Worm (Caenorhabditis elegans): ENCODE results near the gene fum-1.

Gene fum-1

DNA sequence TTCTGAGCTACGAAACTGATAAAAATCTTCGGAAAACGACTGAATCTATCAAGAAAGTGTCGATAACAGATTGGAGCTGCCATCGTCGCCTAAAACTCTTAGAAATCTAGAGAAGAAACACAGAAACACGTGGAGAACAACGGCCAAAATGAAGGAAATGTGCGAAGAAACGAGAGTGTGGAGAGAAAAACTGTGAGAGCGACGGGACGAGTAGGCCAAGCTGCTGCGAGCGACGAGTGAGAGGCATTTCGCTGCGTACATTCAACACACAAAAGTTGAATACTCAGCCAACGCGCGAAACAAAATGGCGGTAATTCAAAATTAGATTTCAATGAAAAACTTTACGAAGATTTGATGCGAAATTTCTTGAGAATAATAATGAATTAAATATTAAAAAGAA, 32.9 kb downstream of the fum-1 start (continued):
- TF ChIP-seq somi-1 (GFP tag; optimal IDR thresholded peaks at IDR 0.05) = peak; percentile 28
- TF ChIP-seq F23B12.7 (tag; optimal IDR thresholded peaks at IDR 0.05; ENCODE audit: insufficient read depth) = peak; percentile 77
- peak; percentile 93 for TF ChIP-seq attf-5 (GFP tag; optimal IDR thresholded peaks at IDR 0.05)
- peak; percentile 84 for TF ChIP-seq dox-1 (GFP tag; IDR thresholded peaks at IDR 0.05)
- peak; percentile 70 for TF ChIP-seq pbrm-1 (GFP tag; IDR thresholded peaks at IDR 0.05)
- TF ChIP-seq snpc-4 (GFP tag; optimal IDR thresholded peaks at IDR 0.05) = peak; percentile 14
- TF ChIP-seq snpc-4 (tag; optimal IDR thresholded peaks at IDR 0.05) = peak; percentile 45 to 73 (median 62)
- peak; percentile 66; the same call in 1 of the 2 replicates for TF ChIP-seq Y53G8AR.9 (GFP tag; conservative IDR thresholded peaks at IDR 0.05)
- TF ChIP-seq unc-130 (GFP tag; optimal IDR thresholded peaks at IDR 0.05) = peak; percentile 30
- peak; percentile 74 for TF ChIP-seq lin-40 (tag; optimal IDR thresholded peaks at IDR 0.05)
- peak; percentile 30 for TF ChIP-seq die-1 (tag; optimal IDR thresholded peaks at IDR 0.05)
- TF ChIP-seq mcd-1 (GFP tag; IDR thresholded peaks at IDR 0.05) = peak; percentile 75
- TF ChIP-seq atf-7 (tag; optimal IDR thresholded peaks at IDR 0.05) = peak; percentile 51
- no peak for TF ChIP-seq egrh-3 (GFP tag; IDR thresholded peaks at IDR 0.05)
- no peak for TF ChIP-seq Y56A3A.18 (GFP tag; IDR thresholded peaks at IDR 0.05)
- peak; percentile 64; the same call in 1 of the 2 replicates for TF ChIP-seq let-526 (GFP tag; IDR thresholded peaks at IDR 0.05)
- TF ChIP-seq K12H6.12 (tag; optimal IDR thresholded peaks at IDR 0.05) = peak; percentile 79
- TF ChIP-seq snpc-3.4 (tag; optimal IDR thresholded peaks at IDR 0.05) = peak; percentile 9
- TF ChIP-seq lsl-1 (GFP tag; optimal IDR thresholded peaks at IDR 0.05) = peak; percentile 3
- peak; percentile 28 for TF ChIP-seq F22D6.2 (tag; optimal IDR thresholded peaks at IDR 0.05)
- TF ChIP-seq D2030.7 (GFP tag; IDR thresholded peaks at IDR 0.05) = peak; percentile 57; the same call in 1 of the 2 replicates
- peak; percentile 41 for TF ChIP-seq tlf-1 (GFP tag; optimal IDR thresholded peaks at IDR 0.05)
- TF ChIP-seq akir-1 (GFP tag; optimal IDR thresholded peaks at IDR 0.05) = peak; percentile 12
- TF ChIP-seq zfh-2 (GFP tag; conservative IDR thresholded peaks at IDR 0.05) = peak; percentile 87
- TF ChIP-seq tbp1 (GFP tag; optimal IDR thresholded peaks at IDR 0.05) = peak; percentile 56
- peak; percentile 61; the same call in 1 of the 2 replicates for TF ChIP-seq B0336.3 (GFP tag; IDR thresholded peaks at IDR 0.05)
- TF ChIP-seq madf-3 (GFP tag; IDR thresholded peaks at IDR 0.05) = peak; percentile 72; the same call in 1 of the 2 replicates
- TF ChIP-seq B0035.1 (tag; optimal IDR thresholded peaks at IDR 0.05) = no peak
- TF ChIP-seq K11D2.4 (GFP tag; IDR thresholded peaks at IDR 0.05) = peak; percentile 77
- TF ChIP-seq nhr-80 (tag; optimal IDR thresholded peaks at IDR 0.05) = peak; percentile 99
- TF ChIP-seq lin-54 (GFP tag; optimal IDR thresholded peaks at IDR 0.05) = peak; percentile 99
- TF ChIP-seq hmg-20 (GFP tag; IDR thresholded peaks at IDR 0.05) = no peak
- peak; percentile 75 for TF ChIP-seq rcor-1 (GFP tag; IDR thresholded peaks at IDR 0.05)
- TF ChIP-seq cebp-1 (GFP tag; IDR thresholded peaks at IDR 0.05) = no peak
- peak; percentile 81 for TF ChIP-seq cebp-1 (tag; optimal IDR thresholded peaks at IDR 0.05)
- peak; percentile 84 for TF ChIP-seq madf-10 (tag; optimal IDR thresholded peaks at IDR 0.05)
- TF ChIP-seq snpc-1.3 (tag; optimal IDR thresholded peaks at IDR 0.05; ENCODE audit: insufficient read depth) = peak; percentile 39
- no peak for TF ChIP-seq C17E4.6 (GFP tag; IDR thresholded peaks at IDR 0.05)
- TF ChIP-seq nfya-2 (GFP tag; IDR thresholded peaks at IDR 0.05) = no peak
- peak; percentile 50 for TF ChIP-seq F33H1.4 (GFP tag; IDR thresholded peaks at IDR 0.05)
- no peak for TF ChIP-seq ccch-3 (GFP tag; optimal IDR thresholded peaks at IDR 0.05)
- TF ChIP-seq ceh-27 (GFP tag; optimal IDR thresholded peaks at IDR 0.05) = peak; percentile 75
- TF ChIP-seq ztf-22 (GFP tag; optimal IDR thresholded peaks at IDR 0.05) = peak; percentile 24

Data from whole organism, young adult.